Worm (Caenorhabditis elegans) whole organism, L1 larva: ENCODE data around the gene aptf-4.
A peak's percentile ranks its signal among the peaks of the same experiment; 100 is the strongest.

Source experiments
- C16A3.4 ChIP-seq: fragments of 150-350 bp; optimal IDR thresholded peaks from 2 replicates; lab custom pipeline; 2014; ENCODE audit warnings: missing biosample characterization, missing genetic modification characterization
- F16B12.6 ChIP-seq: fragments of 150-350 bp; optimal IDR thresholded peaks from 2 replicates; lab custom pipeline; 2014; ENCODE audit warnings: missing biosample characterization, missing genetic modification characterization
- alr-1 ChIP-seq: fragments of 200-800 bp; sonication (Bioruptor generic); optimal IDR thresholded peaks from 2 replicates; lab custom pipeline; 2018; ENCODE audit warnings: borderline replicate concordance, mild to moderate bottlenecking, missing genetic modification characterization, missing compliant biosample characterization
- blmp-1 ChIP-seq: fragments of 150-350 bp; optimal IDR thresholded peaks from 2 replicates; lab custom pipeline; 2014; ENCODE audit warnings: missing biosample characterization, missing genetic modification characterization
- ceh-63 ChIP-seq: fragments of 200-800 bp; sonication (Bioruptor generic); optimal IDR thresholded peaks from 2 replicates; lab custom pipeline; 2018; ENCODE audit warnings: mild to moderate bottlenecking, missing genetic modification characterization, missing compliant biosample characterization
- ceh-88 ChIP-seq: fragments of 200-800 bp; sonication (Bioruptor generic); IDR thresholded peaks from 2 replicates; pipeline ENCODE4 v1.3.6; 2022; ENCODE audit warnings: missing genetic modification characterization, missing compliant biosample characterization
- ces-1 ChIP-seq: fragments of 150-350 bp; optimal IDR thresholded peaks from 2 replicates; lab custom pipeline; 2014; ENCODE audit warnings: missing biosample characterization, missing genetic modification reagents, missing genetic modification characterization
- dpl-1 ChIP-seq, 3 experiments: fragments of 150-350 bp in 2 of 3; sonication (generic microtip) in 1 of 3; optimal IDR thresholded peaks; 2 replicates each; lab custom pipeline; 2014 to 2017; ENCODE audit warnings: missing biosample characterization in 3 of 3, missing genetic modification characterization in 3 of 3, missing genetic modification reagents in 3 of 3
- dsc-1 ChIP-seq: sonication (generic microtip); optimal IDR thresholded peaks from 2 replicates; lab custom pipeline; 2016; ENCODE audit warnings: mild to moderate bottlenecking, missing genetic modification characterization, missing compliant biosample characterization
- efl-1 ChIP-seq, 4 experiments: fragments of 150-350 bp; optimal IDR thresholded peaks in 3 of 4; peaks in 1 of 4; 1 replicate in 1 of 4; 2 replicates in 3 of 4; lab custom pipeline; 2014; ENCODE audit warnings: missing biosample characterization in 2 of 4, missing genetic modification characterization in 2 of 4, missing genetic modification reagents in 2 of 4
- efl-3 ChIP-seq: fragments of 200-800 bp; sonication (Bioruptor generic); optimal IDR thresholded peaks from 2 replicates; lab custom pipeline; 2018; ENCODE audit warnings: mild to moderate bottlenecking, missing genetic modification characterization, missing compliant biosample characterization
- egl-13 ChIP-seq: sonication (generic microtip); optimal IDR thresholded peaks from 2 replicates; lab custom pipeline; 2016; ENCODE audit warnings: missing genotype, missing genetic modification reagents, missing genetic modification characterization, missing compliant biosample characterization
- fkh-4 ChIP-seq: sonication (generic microtip); optimal IDR thresholded peaks from 2 replicates; lab custom pipeline; 2016; ENCODE audit warnings: missing compliant biosample characterization, missing genetic modification characterization, borderline replicate concordance
- hlh-17 ChIP-seq: fragments of 200-800 bp; sonication (Bioruptor generic); optimal IDR thresholded peaks from 2 replicates; lab custom pipeline; 2018; ENCODE audit warnings: missing genetic modification characterization, mild to moderate bottlenecking, missing compliant biosample characterization, moderate library complexity, borderline replicate concordance
- jun-1 ChIP-seq: fragments of 150-350 bp; optimal IDR thresholded peaks from 2 replicates; lab custom pipeline; 2014; ENCODE audit warnings: missing biosample characterization, missing genetic modification reagents, missing genetic modification characterization
- lin-13 ChIP-seq: fragments of 150-350 bp; optimal IDR thresholded peaks from 2 replicates; lab custom pipeline; 2014; ENCODE audit warnings: missing biosample characterization, missing genetic modification reagents, missing genetic modification characterization
- lin-14 ChIP-seq: fragments of 200-800 bp; sonication (Bioruptor generic); optimal IDR thresholded peaks from 2 replicates; lab custom pipeline; 2018; ENCODE audit warnings: mild to moderate bottlenecking, missing genetic modification characterization, moderate library complexity, missing compliant biosample characterization
- lin-35 ChIP-seq, 2 experiments: fragments of 150-350 bp; optimal IDR thresholded peaks; 2 replicates each; lab custom pipeline; 2014; ENCODE audit warnings: missing biosample characterization in 2 of 2, missing genetic modification characterization in 2 of 2, missing genetic modification reagents in 2 of 2
- lsy-2 ChIP-seq, 2 experiments: fragments of 150-350 bp; optimal IDR thresholded peaks; 2 replicates each; lab custom pipeline; 2014; ENCODE audit warnings: missing biosample characterization in 2 of 2, missing genetic modification characterization in 2 of 2
- mab-9 ChIP-seq: fragments of 200-800 bp; sonication (Bioruptor generic); IDR thresholded peaks from 2 replicates; pipeline ENCODE4 v1.3.6; 2022; ENCODE audit warnings: missing genetic modification reagents, missing genetic modification characterization, missing compliant biosample characterization
- mef-2 ChIP-seq: fragments of 150-350 bp; optimal IDR thresholded peaks from 2 replicates; lab custom pipeline; 2014; ENCODE audit warnings: missing biosample characterization, missing genetic modification characterization
- nhr-11 ChIP-seq: fragments of 150-350 bp; optimal IDR thresholded peaks from 2 replicates; lab custom pipeline; 2014; ENCODE audit warnings: missing biosample characterization, missing genetic modification characterization
- nhr-12 ChIP-seq: sonication (generic microtip); optimal IDR thresholded peaks from 2 replicates; lab custom pipeline; 2017; ENCODE audit warnings: missing biosample characterization, missing genetic modification characterization
- nhr-71 ChIP-seq: sonication (generic microtip); optimal IDR thresholded peaks from 2 replicates; lab custom pipeline; 2016; ENCODE audit warnings: mild to moderate bottlenecking, missing genetic modification characterization, moderate library complexity, missing compliant biosample characterization
- nhr-77 ChIP-seq: fragments of 150-350 bp; optimal IDR thresholded peaks from 2 replicates; lab custom pipeline; 2014; ENCODE audit warnings: missing biosample characterization, missing genetic modification characterization
- pqm-1 ChIP-seq: sonication (generic microtip); optimal IDR thresholded peaks from 3 replicates; lab custom pipeline; 2017; ENCODE audit warnings: missing biosample characterization, missing genetic modification characterization
- rnt-1 ChIP-seq: sonication (generic microtip); optimal IDR thresholded peaks from 2 replicates; lab custom pipeline; 2016; ENCODE audit warnings: mild to moderate bottlenecking, missing genetic modification characterization, moderate library complexity, missing compliant biosample characterization
- snu-23 ChIP-seq: sonication (generic microtip); optimal IDR thresholded peaks from 2 replicates; lab custom pipeline; 2016; ENCODE audit warnings: missing genetic modification characterization, missing compliant biosample characterization
- sox-4 ChIP-seq: sonication (generic microtip); optimal IDR thresholded peaks from 2 replicates; lab custom pipeline; 2016; ENCODE audit warnings: missing genetic modification characterization, missing compliant biosample characterization
- tbx-2 ChIP-seq: sonication (generic microtip); optimal IDR thresholded peaks from 2 replicates; lab custom pipeline; 2016; ENCODE audit warnings: missing genetic modification characterization, missing compliant biosample characterization
- unc-86 ChIP-seq: sonication (generic microtip); optimal IDR thresholded peaks from 2 replicates; lab custom pipeline; 2016; ENCODE audit warnings: missing genetic modification characterization, missing compliant biosample characterization
- zag-1 ChIP-seq: fragments of 150-350 bp; optimal IDR thresholded peaks from 2 replicates; lab custom pipeline; 2014; ENCODE audit warnings: missing biosample characterization, missing genetic modification characterization
- zip-4 ChIP-seq: fragments of 200-800 bp; sonication (Bioruptor generic); optimal IDR thresholded peaks from 2 replicates; lab custom pipeline; 2018; ENCODE audit warnings: mild to moderate bottlenecking, missing genetic modification characterization, moderate library complexity, missing compliant biosample characterization
- ztf-11 ChIP-seq, 2 experiments: sonication (generic microtip); optimal IDR thresholded peaks; 2 replicates each; lab custom pipeline; 2016 to 2017; ENCODE audit warnings: missing genetic modification characterization in 2 of 2, missing biosample characterization in 1 of 2, missing compliant biosample characterization in 1 of 2
- ztf-4 ChIP-seq: fragments of 150-350 bp; optimal IDR thresholded peaks from 2 replicates; lab custom pipeline; 2014; ENCODE audit warnings: missing biosample characterization, missing genetic modification characterization

aptf-4 gene

DNA sequence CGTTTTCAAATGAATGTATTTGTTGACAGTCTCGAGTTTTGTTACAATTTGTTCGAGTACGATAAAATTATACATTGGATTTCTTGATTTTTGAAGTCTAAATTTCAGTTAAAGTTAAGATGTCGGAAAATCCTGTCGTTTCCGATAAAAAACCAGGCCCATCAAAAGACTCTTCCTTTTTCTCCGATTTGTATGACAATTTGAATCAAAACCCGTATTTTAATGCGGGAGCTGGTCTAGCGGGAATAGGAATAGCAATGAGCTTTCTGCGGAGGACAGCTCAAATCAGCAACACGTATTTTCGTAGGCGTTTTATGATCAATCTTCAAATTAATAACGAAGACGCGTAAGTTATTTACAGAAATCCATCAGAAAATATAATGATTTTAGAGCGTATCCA, 19.8 kb upstream of the aptf-4 start, which contains the start of gene bcs-1:
bcs-1 (plus strand) TSS at position 109 of the 400 bp plus-strand sequence.
- no peak for TF ChIP-seq egl-13 (tag; lab: Kevin White, UChicago)
- no peak for TF ChIP-seq hlh-17 (GFP tag; lab: Kevin White, UChicago)
- TF ChIP-seq lsy-2 (tag; optimal IDR thresholded peaks at IDR 0.05; lab: Kevin White, UChicago) = peak in 1 of 2 experiments; percentile 53
- no peak for TF ChIP-seq blmp-1 (tag; lab: Kevin White, UChicago)
- TF ChIP-seq nhr-12 (tag; lab: Kevin White, UChicago) = no peak
- no peak for TF ChIP-seq F16B12.6 (tag; lab: Kevin White, UChicago)
- TF ChIP-seq ceh-88 (GFP tag; lab: Robert Waterston, UW) = no peak
- TF ChIP-seq tbx-2 (tag; lab: Kevin White, UChicago) = no peak
- no peak for TF ChIP-seq C16A3.4 (tag; lab: Kevin White, UChicago)
- TF ChIP-seq efl-1 (optimal IDR thresholded peaks at IDR 0.05; lab: Kevin White, UChicago) = no peak
- TF ChIP-seq efl-1 (GFP tag; optimal IDR thresholded peaks at IDR 0.05 in 1 of 2; lab: Kevin White, UChicago) = peak in 1 of 2 experiments; percentile 77

ce11 chrII:8573044-8573443, 17.7 kb upstream of the aptf-4 start, which contains the start of gene F54C9.7:
TSS of gene F54C9.7 (plus strand) at chrII:8573344.
- no peak for TF ChIP-seq lin-14 (GFP tag; lab: Kevin White, UChicago)
- no peak for TF ChIP-seq fkh-4
- no peak for TF ChIP-seq alr-1 (tag; lab: Kevin White, UChicago)
- TF ChIP-seq unc-86 = no peak
- TF ChIP-seq sox-4 = no peak
- TF ChIP-seq nhr-77 (tag; lab: Kevin White, UChicago) = no peak
- TF ChIP-seq mab-9 (GFP tag; lab: Robert Waterston, UW) = no peak
- TF ChIP-seq ztf-4 (tag; lab: Kevin White, UChicago) = no peak
- no peak for TF ChIP-seq lin-35 (GFP tag; optimal IDR thresholded peaks at IDR 0.05; lab: Kevin White, UChicago)
- TF ChIP-seq, all 84 proteins: peak for 0

DNA sequence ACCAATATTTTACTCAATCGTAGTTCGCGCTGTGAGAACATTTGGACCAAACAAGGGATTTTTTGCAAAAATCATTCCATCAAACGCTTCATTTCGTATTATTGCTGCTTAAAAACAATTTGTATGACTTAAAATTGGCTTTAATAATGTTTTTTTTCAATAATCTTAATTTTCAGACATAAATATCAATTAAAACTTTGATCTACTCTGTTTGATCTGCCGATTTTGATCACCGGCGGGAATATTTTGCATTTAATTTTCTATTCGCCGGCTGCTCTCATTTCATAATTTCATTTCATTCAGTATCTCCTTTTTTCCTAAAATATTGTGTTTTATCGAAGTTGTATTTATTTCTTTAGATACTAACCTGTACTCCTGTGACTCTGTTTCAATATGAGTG, 15.6 kb upstream of the aptf-4 start, which contains the start of gene puf-5:
puf-5 (plus strand) TSS at position 358 of the 400 bp plus-strand sequence.
- TF ChIP-seq pqm-1 (tag; lab: Kevin White, UChicago) (no peak), ceh-63 (no peak), rnt-1 (tag; lab: Kevin White, UChicago) (no peak), dsc-1 (tag; lab: Kevin White, UChicago) (no peak), ztf-11 (tag; optimal IDR thresholded peaks at IDR 0.05; lab: Kevin White, UChicago) (no peak), zag-1 (tag; lab: Kevin White, UChicago) (no peak), nhr-11 (tag; lab: Kevin White, UChicago) (no peak), lin-13 (GFP tag; lab: Kevin White, UChicago) (no peak), ces-1 (GFP tag; lab: Kevin White, UChicago) (no peak), lin-35 (GFP tag; optimal IDR thresholded peaks at IDR 0.05; lab: Kevin White, UChicago) (no peak), mef-2 (tag; lab: Kevin White, UChicago) (no peak), jun-1 (tag; lab: Kevin White, UChicago) (no peak)

DNA sequence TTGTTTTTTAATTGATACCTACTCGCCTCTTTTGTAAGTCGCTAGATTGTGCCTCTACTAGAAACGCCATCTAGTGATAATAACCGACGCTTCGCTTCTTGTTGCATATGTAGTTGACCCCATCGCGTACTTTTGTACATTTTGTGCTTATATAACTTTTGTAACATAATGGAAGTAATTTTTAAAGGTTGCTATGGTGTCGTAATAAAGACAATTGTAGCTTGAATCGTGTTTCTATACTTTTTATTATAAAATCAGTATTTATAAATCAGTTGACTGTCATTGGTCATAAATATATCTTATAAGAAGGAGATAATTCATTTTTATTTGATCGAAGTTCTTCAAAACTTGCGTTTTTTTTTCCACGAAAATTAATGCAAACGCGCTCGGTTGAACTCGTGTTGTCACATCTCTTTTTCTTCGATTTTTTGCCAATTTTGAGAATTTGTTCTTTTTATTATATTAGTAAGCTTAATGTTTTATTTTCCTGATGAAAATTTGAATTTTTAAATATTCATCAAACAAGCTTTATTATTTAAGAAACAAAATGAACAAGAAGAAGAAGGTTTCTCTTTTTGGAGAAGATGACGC, 13.2 kb upstream of the aptf-4 start, which contains the start of gene F54C9.9:
F54C9.9 (plus strand) TSS at position 541 of the 591 bp plus-strand sequence.
- TF ChIP-seq ztf-4 (tag; lab: Kevin White, UChicago) (no peak), zip-4 (no peak), lsy-2 (tag; optimal IDR thresholded peaks at IDR 0.05; lab: Kevin White, UChicago) (peak in 1 of 2 experiments; percentile 66), lin-35 (GFP tag; optimal IDR thresholded peaks at IDR 0.05; lab: Kevin White, UChicago) (peak; percentile 5 to 64), efl-1 (optimal IDR thresholded peaks at IDR 0.05; lab: Kevin White, UChicago) (peak; percentile 7 to 32), efl-1 (GFP tag; optimal IDR thresholded peaks at IDR 0.05 in 1 of 2; lab: Kevin White, UChicago) (peak; percentile 29 to 87), C16A3.4 (tag; lab: Kevin White, UChicago) (peak; percentile 33), F16B12.6 (tag; lab: Kevin White, UChicago) (peak; percentile 1), lin-14 (GFP tag; lab: Kevin White, UChicago) (peak; percentile 30), efl-3 (GFP tag; lab: Kevin White, UChicago) (no peak), nhr-71 (tag; lab: Kevin White, UChicago) (peak; percentile 7), blmp-1 (tag; lab: Kevin White, UChicago) (peak; percentile 49), snu-23 (GFP tag; lab: Kevin White, UChicago) (peak; percentile 10), dpl-1 (GFP tag; optimal IDR thresholded peaks at IDR 0.05; lab: Kevin White, UChicago) (peak; percentile 21 to 44 (median 26))
